Fruit fly (Drosophila melanogaster) whole organism, embryonic: ENCODE data around the gene TBC1d7.

Experiments used
- Abd-B ChIP-seq: fragments of 200-800 bp; sonication (Bioruptor generic); optimal IDR thresholded peaks from 2 replicates; lab custom pipeline; 2018; ENCODE audit warnings: missing biosample characterization, mild to moderate bottlenecking, missing genetic modification characterization, moderate library complexity
- Asciz ChIP-seq: fragments of 200-800 bp; sonication (Bioruptor generic); optimal IDR thresholded peaks from 2 replicates; lab custom pipeline; 2017; ENCODE audit warnings: missing biosample characterization, mild to moderate bottlenecking, missing genetic modification characterization, missing genetic modification reagents
- CG12071 ChIP-seq: fragments of 200-800 bp; sonication (Bioruptor generic); optimal IDR thresholded peaks from 3 replicates; lab custom pipeline; 2018; ENCODE audit warnings: missing biosample characterization, mild to moderate bottlenecking, missing genetic modification characterization
- CG12155 ChIP-seq: fragments of 200-800 bp; sonication (Bioruptor generic); optimal IDR thresholded peaks from 3 replicates; lab custom pipeline; 2016; ENCODE audit warnings: missing biosample characterization, missing genetic modification characterization
- CG12299 ChIP-seq: fragments of 200-800 bp; sonication (Bioruptor generic); optimal IDR thresholded peaks from 2 replicates; lab custom pipeline; 2018; ENCODE audit warnings: missing biosample characterization, mild to moderate bottlenecking, missing genetic modification characterization
- CG1233 ChIP-seq: fragments of 200-800 bp; sonication (Bioruptor generic); optimal IDR thresholded peaks from 4 replicates; lab custom pipeline; 2018; ENCODE audit warnings: missing biosample characterization, mild to moderate bottlenecking, missing genetic modification characterization
- CG12659 ChIP-seq: fragments of 200-800 bp; sonication (Bioruptor generic); optimal IDR thresholded peaks from 3 replicates; lab custom pipeline; 2017; ENCODE audit warnings: mild to moderate bottlenecking, missing biosample characterization, missing genetic modification reagents, missing genetic modification characterization
- CG13287 ChIP-seq: fragments of 200-800 bp; sonication (Bioruptor generic); IDR thresholded peaks from 2 replicates; pipeline ENCODE4 v1.3.6; 2022; ENCODE audit warnings: missing biosample characterization, missing genetic modification characterization; ENCODE audit not compliant: partially characterized antibody
- CG14860 ChIP-seq: fragments of 200-800 bp; sonication (Bioruptor generic); IDR thresholded peaks from 3 replicates; pipeline ENCODE4 v1.3.6; 2022; ENCODE audit warnings: missing biosample characterization, missing genetic modification characterization; ENCODE audit not compliant: partially characterized antibody
- CG16813 ChIP-seq: fragments of 200-800 bp; sonication (Bioruptor generic); IDR thresholded peaks from 3 replicates; pipeline ENCODE4 v1.3.6; 2022; ENCODE audit warnings: missing biosample characterization, missing genetic modification characterization; ENCODE audit not compliant: partially characterized antibody
- CG16815 ChIP-seq: fragments of 200-800 bp; sonication (Bioruptor generic); optimal IDR thresholded peaks from 3 replicates; lab custom pipeline; 2017; ENCODE audit warnings: missing biosample characterization, mild to moderate bottlenecking, missing genetic modification characterization
- CG34376 ChIP-seq: fragments of 200-800 bp; sonication (Bioruptor generic); optimal IDR thresholded peaks from 2 replicates; lab custom pipeline; 2018; ENCODE audit warnings: missing biosample characterization, mild to moderate bottlenecking, missing genetic modification characterization
- CG6272 ChIP-seq: fragments of 200-800 bp; sonication (Bioruptor generic); IDR thresholded peaks from 2 replicates; pipeline ENCODE4 v1.3.6; 2022; ENCODE audit warnings: missing biosample characterization, missing genetic modification characterization
- CG7928 ChIP-seq: fragments of 200-800 bp; sonication (Bioruptor generic); optimal IDR thresholded peaks from 2 replicates; lab custom pipeline; 2017; ENCODE audit warnings: missing biosample characterization, mild to moderate bottlenecking, missing genetic modification characterization
- CG9932 ChIP-seq: fragments of 200-800 bp; sonication (Bioruptor generic); IDR thresholded peaks from 2 replicates; pipeline ENCODE4 v1.3.6; 2022; ENCODE audit warnings: missing biosample characterization, missing genetic modification characterization
- D19B ChIP-seq: fragments of 200-800 bp; sonication (Bioruptor generic); optimal IDR thresholded peaks from 2 replicates; lab custom pipeline; 2017; ENCODE audit warnings: missing biosample characterization, mild to moderate bottlenecking, missing genetic modification characterization
- GATAe ChIP-seq: fragments of 200-800 bp; sonication (Bioruptor generic); conservative IDR thresholded peaks from 2 replicates; pipeline ENCODE4 v1.3.6; 2022; ENCODE audit warnings: missing biosample characterization, missing genetic modification characterization
- HLHmδ ChIP-seq: fragments of 200-800 bp; sonication (Bioruptor generic); optimal IDR thresholded peaks from 2 replicates; lab custom pipeline; 2018; ENCODE audit warnings: missing biosample characterization, mild to moderate bottlenecking, missing genetic modification characterization, moderate library complexity
- Hey ChIP-seq: fragments of 200-800 bp; sonication (Bioruptor generic); optimal IDR thresholded peaks from 3 replicates; lab custom pipeline; 2018; ENCODE audit warnings: missing biosample characterization, mild to moderate bottlenecking, missing genetic modification characterization
- MTF-1 ChIP-seq: fragments of 200-800 bp; sonication (Bioruptor generic); optimal IDR thresholded peaks from 2 replicates; lab custom pipeline; 2018; ENCODE audit warnings: missing biosample characterization, mild to moderate bottlenecking, missing genetic modification characterization, borderline replicate concordance
- Neu2 ChIP-seq: fragments of 200-800 bp; sonication (Bioruptor generic); optimal IDR thresholded peaks from 3 replicates; lab custom pipeline; 2016; ENCODE audit warnings: missing biosample characterization, missing genetic modification characterization, borderline replicate concordance
- PHDP ChIP-seq: fragments of 200-800 bp; sonication (Bioruptor generic); optimal IDR thresholded peaks from 3 replicates; lab custom pipeline; 2018; ENCODE audit warnings: missing biosample characterization, mild to moderate bottlenecking, missing genetic modification characterization, moderate library complexity
- Ssrp ChIP-seq: fragments of 200-800 bp; sonication (Bioruptor generic); optimal IDR thresholded peaks from 2 replicates; lab custom pipeline; 2018; ENCODE audit warnings: missing biosample characterization, mild to moderate bottlenecking, missing genetic modification characterization, moderate library complexity
- Tbp ChIP-seq: fragments of >200 bp; optimal IDR thresholded peaks from 2 replicates; lab custom pipeline; 2018; ENCODE audit warnings: missing biosample characterization, missing genetic modification characterization
- bbx ChIP-seq: fragments of 200-800 bp; sonication (Bioruptor generic); IDR thresholded peaks from 2 replicates; pipeline ENCODE4 v1.3.6; 2022; ENCODE audit warnings: missing biosample characterization, missing genetic modification characterization; ENCODE audit not compliant: partially characterized antibody
- bigmax ChIP-seq: fragments of 200-800 bp; sonication (Bioruptor generic); optimal IDR thresholded peaks from 2 replicates; lab custom pipeline; 2018; ENCODE audit warnings: missing biosample characterization, mild to moderate bottlenecking, missing genetic modification characterization
- crc ChIP-seq: fragments of 200-800 bp; sonication (Bioruptor generic); optimal IDR thresholded peaks from 2 replicates; lab custom pipeline; 2016; ENCODE audit warnings: missing biosample characterization, missing genetic modification characterization
- crp ChIP-seq, 2 experiments: fragments of 200-800 bp; sonication (Bioruptor generic); optimal IDR thresholded peaks; 2 replicates in 1 of 2; 3 replicates in 1 of 2; lab custom pipeline; 2017; ENCODE audit warnings: missing biosample characterization in 2 of 2, missing genetic modification characterization in 2 of 2, mild to moderate bottlenecking in 1 of 2, moderate library complexity in 1 of 2
- dan ChIP-seq: fragments of 200-800 bp; sonication (Bioruptor generic); IDR thresholded peaks from 2 replicates; pipeline ENCODE4 v1.3.6; 2022; ENCODE audit warnings: missing biosample characterization, missing genetic modification characterization
- dpn ChIP-seq, 2 experiments: fragments of 200-800 bp; sonication (Bioruptor generic); optimal IDR thresholded peaks; 3 replicates each; lab custom pipeline; 2016; ENCODE audit warnings: missing biosample characterization in 2 of 2, missing genetic modification characterization in 2 of 2
- exex ChIP-seq: fragments of 200-800 bp; sonication (Bioruptor generic); optimal IDR thresholded peaks from 4 replicates; lab custom pipeline; 2018; ENCODE audit warnings: missing biosample characterization, mild to moderate bottlenecking, missing genetic modification characterization, moderate library complexity
- gem ChIP-seq: fragments of 200-800 bp; sonication (Bioruptor generic); optimal IDR thresholded peaks from 2 replicates; lab custom pipeline; 2019; ENCODE audit warnings: missing biosample characterization, mild to moderate bottlenecking, missing genetic modification characterization, moderate library complexity
- ind ChIP-seq: fragments of 200-800 bp; sonication (Bioruptor generic); optimal IDR thresholded peaks from 3 replicates; lab custom pipeline; 2016; ENCODE audit warnings: missing biosample characterization, missing genetic modification characterization
- lab ChIP-seq: fragments of 200-800 bp; sonication (Bioruptor generic); optimal IDR thresholded peaks from 3 replicates; lab custom pipeline; 2017; ENCODE audit warnings: missing biosample characterization, missing genetic modification characterization, mild to moderate bottlenecking, moderate library complexity, missing genetic modification reagents
- mirr ChIP-seq: fragments of 200-800 bp; sonication (Bioruptor generic); optimal IDR thresholded peaks from 3 replicates; lab custom pipeline; 2018; ENCODE audit warnings: missing biosample characterization, mild to moderate bottlenecking, missing genetic modification characterization
- rib ChIP-seq: fragments of 200-800 bp; sonication (Bioruptor generic); IDR thresholded peaks from 2 replicates; pipeline ENCODE4 v1.3.6; 2022; ENCODE audit warnings: missing biosample characterization, missing genetic modification characterization
- row ChIP-seq: fragments of 200-800 bp; sonication (Bioruptor generic); IDR thresholded peaks from 3 replicates; pipeline ENCODE4 v1.3.6; 2022; ENCODE audit warnings: missing biosample characterization, missing genetic modification characterization
- salm ChIP-seq: fragments of 200-800 bp; sonication (Bioruptor generic); optimal IDR thresholded peaks from 2 replicates; lab custom pipeline; 2018; ENCODE audit warnings: missing biosample characterization, mild to moderate bottlenecking, missing genetic modification characterization
- sd ChIP-seq: fragments of 200-800 bp; sonication (Bioruptor generic); optimal IDR thresholded peaks from 3 replicates; lab custom pipeline; 2018; ENCODE audit warnings: missing biosample characterization, mild to moderate bottlenecking, missing genetic modification characterization, moderate library complexity
- sisA ChIP-seq: fragments of 200-800 bp; sonication (Bioruptor generic); IDR thresholded peaks from 2 replicates; pipeline ENCODE4 v1.3.6; 2022; ENCODE audit warnings: missing biosample characterization, missing genetic modification characterization
- sug ChIP-seq: fragments of 200-800 bp; optimal IDR thresholded peaks from 2 replicates; lab custom pipeline; 2019; ENCODE audit warnings: missing biosample characterization, mild to moderate bottlenecking, missing genetic modification characterization, moderate library complexity

The TBC1d7 gene

DNA sequence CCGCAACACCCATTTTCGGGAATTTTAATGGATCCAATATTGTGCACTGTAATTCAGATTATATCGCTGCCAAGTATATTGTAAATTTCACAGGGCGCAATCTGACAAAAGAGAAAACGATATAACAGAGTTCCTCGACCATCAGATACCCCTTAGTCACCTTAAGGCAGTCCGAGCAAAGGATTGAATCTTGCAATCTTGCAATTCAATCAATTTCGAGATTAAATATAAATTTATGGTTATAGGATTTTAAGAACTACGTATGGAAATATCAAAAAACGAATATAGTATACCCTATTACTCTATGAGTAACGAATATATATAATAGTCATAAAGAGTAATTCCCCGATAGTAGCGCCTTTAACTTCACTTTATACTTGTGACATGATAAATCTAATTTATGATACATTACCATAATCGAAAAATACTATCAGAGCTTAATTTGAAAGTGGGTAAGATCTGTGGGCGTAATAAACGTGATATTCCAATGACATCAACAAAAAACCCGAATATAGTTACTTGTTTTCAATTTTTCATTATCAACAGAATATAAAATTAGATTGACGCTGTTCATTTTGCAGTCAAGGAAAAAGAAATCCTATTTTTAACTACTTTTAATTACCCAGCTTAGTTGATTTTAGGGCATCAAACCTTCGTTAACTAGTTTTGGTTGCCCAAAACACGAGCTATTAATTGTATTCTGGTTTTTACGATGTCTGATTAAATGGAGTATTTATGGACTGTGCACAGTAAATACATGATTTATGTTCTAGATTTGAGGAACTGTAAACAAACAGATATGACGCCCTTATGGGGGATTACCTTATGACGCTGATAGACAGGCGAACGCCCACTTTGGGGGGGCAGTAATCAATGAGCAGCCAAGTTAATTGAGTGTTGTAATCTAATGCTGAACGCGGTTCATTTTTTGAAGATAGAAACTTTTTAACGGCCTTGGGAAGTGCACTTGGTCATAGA, 22.8 kb upstream of the TBC1d7 start (continued):
- no peak for TF ChIP-seq crp (GFP tag; optimal IDR thresholded peaks at IDR 0.05; lab: Kevin White, UChicago)
- TF ChIP-seq crc (GFP tag; lab: Kevin White, UChicago) = no peak
- no peak for TF ChIP-seq CG14860
- TF ChIP-seq row = peak; percentile 19; the same call in 1 of the 3 replicates
- peak; percentile 52 for TF ChIP-seq salm (tag; lab: Kevin White, UChicago)
- no peak for TF ChIP-seq rib (GFP tag; lab: Robert Waterston, UW)
- no peak for TF ChIP-seq Tbp (GFP tag; lab: Kevin White, UChicago)
- TF ChIP-seq sisA (GFP tag; lab: Robert Waterston, UW) = no peak
- no peak for TF ChIP-seq dpn (GFP tag; optimal IDR thresholded peaks at IDR 0.05; lab: Kevin White, UChicago)
- TF ChIP-seq Abd-B = peak; percentile 3
- TF ChIP-seq lab = peak; percentile 52
- TF ChIP-seq sd (tag; lab: Kevin White, UChicago) = peak; percentile 83
- TF ChIP-seq mirr (GFP tag; lab: Kevin White, UChicago) = peak; percentile 72
- peak; percentile 3 for TF ChIP-seq CG1233 (GFP tag; lab: Kevin White, UChicago)
- TF ChIP-seq CG34376 (GFP tag; lab: Kevin White, UChicago) = peak; percentile 84
- peak; percentile 95 for TF ChIP-seq exex (tag; lab: Kevin White, UChicago)
- no peak for TF ChIP-seq ind (GFP tag; lab: Kevin White, UChicago)
- TF ChIP-seq gem = peak; percentile 1
- TF ChIP-seq Hey = peak; percentile 74
- peak; percentile 18 for TF ChIP-seq PHDP
- no peak for TF ChIP-seq CG7928 (GFP tag; lab: Kevin White, UChicago)
- TF ChIP-seq D19B (GFP tag; lab: Kevin White, UChicago) = peak; percentile 71
- no peak for TF ChIP-seq CG12659 (GFP tag; lab: Kevin White, UChicago)
- peak; percentile 20; the same call in 1 of the 2 replicates for TF ChIP-seq GATAe (GFP tag; lab: Robert Waterston, UW)
- no peak for TF ChIP-seq bbx (GFP tag; lab: Robert Waterston, UW)
- TF ChIP-seq CG9932 (GFP tag; lab: Robert Waterston, UW) = no peak
- TF ChIP-seq Asciz = peak; percentile 34
- TF ChIP-seq sug (tag; lab: Kevin White, UChicago) = peak; percentile 96
- no peak for TF ChIP-seq CG12155
- peak; percentile 25 for TF ChIP-seq CG12071 (GFP tag; lab: Kevin White, UChicago)

- TF ChIP-seq CG13287 (GFP tag; lab: Robert Waterston, UW) (no peak), bigmax (GFP tag; lab: Kevin White, UChicago) (no peak), Ssrp (no peak), CG16813 (no peak), CG12299 (tag; lab: Kevin White, UChicago) (no peak), MTF-1 (GFP tag; lab: Kevin White, UChicago) (no peak), CG6272 (no peak), dan (GFP tag; lab: Robert Waterston, UW) (no peak), HLHmδ (GFP tag; lab: Kevin White, UChicago) (no peak), Neu2 (GFP tag; lab: Kevin White, UChicago) (no peak), CG16815 (GFP tag; lab: Kevin White, UChicago) (no peak)
These were observed 21.8 kb upstream of the TBC1d7 start for dm6 chr3R:24139646-24140130.
